Worm (Caenorhabditis elegans): Measurements from ENCODE around the gene fbxa-30.

ce11 chrIII:1311367-1311766, 36.0 kb upstream of the fbxa-30 start:
- TF ChIP-seq elt-2 (tag; optimal IDR thresholded peaks at IDR 0.05) (no peak), ama-1 (optimal IDR thresholded peaks at IDR 0.05) (no peak), ceh-14 (tag; optimal IDR thresholded peaks at IDR 0.05) (no peak), dve-1 (tag; optimal IDR thresholded peaks at IDR 0.05) (no peak), ahr-1 (tag; optimal IDR thresholded peaks at IDR 0.05) (no peak)

All from whole organism, late embryonic.